Fruit fly (Drosophila melanogaster) whole organism, embryonic: ENCODE measurements around the gene CG17803.

ENCODE experiments used
- Abd-B ChIP-seq: fragments of 200-800 bp; sonication (Bioruptor generic); optimal IDR thresholded peaks from 2 replicates; lab custom pipeline; 2018; ENCODE audit warnings: missing biosample characterization, mild to moderate bottlenecking, missing genetic modification characterization, moderate library complexity
- CG12299 ChIP-seq: fragments of 200-800 bp; sonication (Bioruptor generic); optimal IDR thresholded peaks from 2 replicates; lab custom pipeline; 2018; ENCODE audit warnings: missing biosample characterization, mild to moderate bottlenecking, missing genetic modification characterization
- CG2116 ChIP-seq: fragments of 200-800 bp; sonication (Bioruptor generic); optimal IDR thresholded peaks from 3 replicates; lab custom pipeline; 2018; ENCODE audit warnings: missing biosample characterization, mild to moderate bottlenecking, missing genetic modification characterization
- CG9932 ChIP-seq: fragments of 200-800 bp; sonication (Bioruptor generic); IDR thresholded peaks from 2 replicates; pipeline ENCODE4 v1.3.6; 2022; ENCODE audit warnings: missing biosample characterization, missing genetic modification characterization
- Ssrp ChIP-seq: fragments of 200-800 bp; sonication (Bioruptor generic); optimal IDR thresholded peaks from 2 replicates; lab custom pipeline; 2018; ENCODE audit warnings: missing biosample characterization, mild to moderate bottlenecking, missing genetic modification characterization, moderate library complexity
- mirr ChIP-seq: fragments of 200-800 bp; sonication (Bioruptor generic); optimal IDR thresholded peaks from 3 replicates; lab custom pipeline; 2018; ENCODE audit warnings: missing biosample characterization, mild to moderate bottlenecking, missing genetic modification characterization
- usp ChIP-seq: fragments of >200 bp; optimal IDR thresholded peaks from 2 replicates; lab custom pipeline; 2017; ENCODE audit warnings: missing biosample characterization, missing genetic modification characterization

DNA sequence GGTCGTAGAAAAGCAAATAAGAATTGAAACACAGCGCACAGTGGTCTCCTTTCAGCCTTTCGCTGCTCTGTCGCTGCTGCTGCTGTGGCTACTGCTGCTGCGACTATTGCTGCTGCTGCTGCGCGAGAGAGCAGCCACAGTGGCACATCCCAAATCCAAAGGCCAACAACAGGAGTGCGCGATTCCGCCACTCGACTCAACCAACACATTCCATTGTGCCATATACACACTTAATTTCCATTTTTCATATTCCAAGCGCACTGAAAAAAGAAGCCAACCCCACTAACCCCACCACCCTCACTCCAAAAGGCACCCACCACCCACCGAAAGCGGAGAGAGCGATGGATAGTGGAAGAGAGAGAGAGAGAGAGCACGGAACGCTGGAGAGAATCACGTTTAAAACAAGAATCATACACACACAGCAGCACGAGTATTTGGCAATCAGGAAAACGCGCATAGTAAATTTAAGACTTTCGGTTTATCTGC is 25.2 kb downstream of the CG17803 start:
- TF ChIP-seq Abd-B (GFP tag; lab: Kevin White, UChicago) (no peak), Ssrp (tag; lab: Kevin White, UChicago) (no peak), usp (GFP tag; lab: Kevin White, UChicago) (no peak), CG12299 (tag; lab: Kevin White, UChicago) (no peak), mirr (GFP tag; lab: Kevin White, UChicago) (no peak), CG9932 (GFP tag; lab: Robert Waterston, UW) (no peak; the same call in 1 of the 2 replicates), CG2116 (GFP tag; lab: Kevin White, UChicago) (no peak)
